Fruit fly (Drosophila melanogaster) whole organism, adult: ENCODE results near the gene CG31365.
A peak's percentile ranks its signal among the peaks of the same experiment; 100 is the strongest.

ENCODE experiments used
- CG11617 ChIP-seq: fragments of 200-800 bp; sonication (Bioruptor generic); optimal IDR thresholded peaks from 2 replicates; lab custom pipeline; 2017; ENCODE audit warnings: mild to moderate bottlenecking, missing biosample characterization, missing genetic modification reagents, missing genetic modification characterization
- CG12768 ChIP-seq: fragments of 200-800 bp; sonication (Bioruptor generic); optimal IDR thresholded peaks from 2 replicates; lab custom pipeline; 2017; ENCODE audit warnings: missing biosample characterization, missing genetic modification characterization, mild to moderate bottlenecking, moderate library complexity, missing genetic modification reagents
- CG14711 ChIP-seq: fragments of 200-800 bp; sonication (Bioruptor generic); optimal IDR thresholded peaks from 2 replicates; lab custom pipeline; 2018; ENCODE audit warnings: missing biosample characterization, mild to moderate bottlenecking, missing genetic modification characterization, moderate library complexity
- CG1620 ChIP-seq: fragments of 200-800 bp; sonication (Bioruptor generic); optimal IDR thresholded peaks from 2 replicates; lab custom pipeline; 2016; ENCODE audit warnings: missing biosample characterization, missing genetic modification characterization
- CG33017 ChIP-seq: fragments of 200-800 bp; sonication (Bioruptor generic); optimal IDR thresholded peaks from 2 replicates; lab custom pipeline; 2018; ENCODE audit warnings: missing biosample characterization, mild to moderate bottlenecking, missing genetic modification characterization, moderate library complexity
- CG5204 ChIP-seq: fragments of 200-800 bp; sonication (Bioruptor generic); optimal IDR thresholded peaks from 2 replicates; lab custom pipeline; 2016; ENCODE audit warnings: missing biosample characterization, missing genetic modification characterization
- CG7045 ChIP-seq: fragments of 200-800 bp; sonication (Bioruptor generic); optimal IDR thresholded peaks from 2 replicates; lab custom pipeline; 2017; ENCODE audit warnings: missing biosample characterization, mild to moderate bottlenecking, missing genetic modification characterization
- CG7101 ChIP-seq: fragments of 200-800 bp; sonication (Bioruptor generic); optimal IDR thresholded peaks from 2 replicates; lab custom pipeline; 2018; ENCODE audit warnings: missing biosample characterization, mild to moderate bottlenecking, missing genetic modification characterization, moderate library complexity
- Clk ChIP-seq: fragments of 200-800 bp; sonication (Bioruptor generic); optimal IDR thresholded peaks from 2 replicates; lab custom pipeline; 2017; ENCODE audit warnings: missing biosample characterization, missing genetic modification characterization
- Crg-1 ChIP-seq: fragments of 200-800 bp; sonication (Bioruptor generic); optimal IDR thresholded peaks from 2 replicates; lab custom pipeline; 2016; ENCODE audit warnings: missing biosample characterization, missing genetic modification characterization
- Hr96 ChIP-seq: fragments of 200-800 bp; sonication (Bioruptor generic); optimal IDR thresholded peaks from 2 replicates; lab custom pipeline; 2016; ENCODE audit warnings: missing biosample characterization, missing genetic modification characterization
- Mnt ChIP-seq: fragments of 200-800 bp; sonication (Bioruptor generic); optimal IDR thresholded peaks from 2 replicates; lab custom pipeline; 2016; ENCODE audit warnings: missing biosample characterization, mild to moderate bottlenecking, missing genetic modification characterization
- bab1 ChIP-seq: fragments of 200-800 bp; sonication (Bioruptor generic); optimal IDR thresholded peaks from 3 replicates; lab custom pipeline; 2019; ENCODE audit warnings: missing biosample characterization, mild to moderate bottlenecking, missing genetic modification characterization, moderate library complexity
- cic ChIP-seq: fragments of 200-800 bp; sonication (Bioruptor generic); optimal IDR thresholded peaks from 2 replicates; lab custom pipeline; 2017; ENCODE audit warnings: missing biosample characterization, mild to moderate bottlenecking, missing genetic modification characterization, moderate library complexity
- cnc ChIP-seq, 2 experiments: fragments of >200 bp; optimal IDR thresholded peaks; 2 replicates each; lab custom pipeline; 2017
- kay ChIP-seq: fragments of 200-800 bp; sonication (Bioruptor generic); peaks from one replicate; lab custom pipeline; 2016; ENCODE audit warnings: missing biosample characterization, missing genetic modification characterization, borderline replicate concordance
- ovo ChIP-seq: fragments of 200-800 bp; sonication (Bioruptor generic); optimal IDR thresholded peaks from 2 replicates; lab custom pipeline; 2016; ENCODE audit warnings: missing biosample characterization, missing genetic modification characterization
- pad ChIP-seq: fragments of 200-800 bp; sonication (Bioruptor generic); optimal IDR thresholded peaks from 3 replicates; lab custom pipeline; 2017; ENCODE audit warnings: missing biosample characterization, missing genetic modification characterization, mild to moderate bottlenecking, moderate library complexity, missing genetic modification reagents
- tj ChIP-seq: fragments of 200-800 bp; sonication (Bioruptor generic); optimal IDR thresholded peaks from 3 replicates; lab custom pipeline; 2017; ENCODE audit warnings: missing biosample characterization, mild to moderate bottlenecking, missing genetic modification characterization, moderate library complexity
- toe ChIP-seq: fragments of 200-800 bp; sonication (Bioruptor generic); optimal IDR thresholded peaks from 2 replicates; lab custom pipeline; 2016; ENCODE audit warnings: missing biosample characterization, missing genetic modification characterization

The CG31365 gene

dm6 chr3R:23147058-23147457 lies 20.8 kb upstream of the CG31365 start:
- TF ChIP-seq Mnt (GFP tag; lab: Kevin White, UChicago): no peak
- TF ChIP-seq CG7101: no peak
- TF ChIP-seq bab1 (GFP tag; lab: Kevin White, UChicago): no peak
- no peak for TF ChIP-seq Crg-1 (GFP tag; lab: Kevin White, UChicago)
- no peak for TF ChIP-seq Hr96
- no peak for TF ChIP-seq CG14711 (tag; lab: Kevin White, UChicago)
- no peak for TF ChIP-seq toe (GFP tag; lab: Kevin White, UChicago)
- no peak for TF ChIP-seq cic (GFP tag; lab: Kevin White, UChicago)
- TF ChIP-seq CG12768: no peak
- no peak for TF ChIP-seq cnc (optimal IDR thresholded peaks at IDR 0.05; lab: Kevin White, UChicago)
- no peak for TF ChIP-seq kay (GFP tag; lab: Kevin White, UChicago)
- no peak for TF ChIP-seq CG1620 (GFP tag; lab: Kevin White, UChicago)

DNA sequence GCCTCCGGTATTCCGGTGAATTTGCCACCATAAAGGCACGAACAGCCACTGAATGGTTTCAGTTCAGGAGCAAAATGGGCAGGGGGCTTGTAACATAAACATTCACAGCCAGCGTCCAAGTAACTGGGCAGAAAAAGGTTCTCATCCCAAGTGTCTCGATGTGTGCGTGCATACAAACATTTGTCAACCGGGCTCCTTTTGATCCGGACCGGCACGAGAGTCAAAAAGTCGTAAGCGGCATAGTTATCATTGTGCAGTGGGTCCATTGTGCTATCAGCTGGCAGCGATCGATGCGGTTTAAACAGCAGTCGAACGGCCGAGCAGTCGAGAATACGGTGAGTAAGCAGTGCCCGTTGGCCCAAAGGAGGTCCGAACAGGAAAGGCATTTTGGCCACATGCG lies 19.5 kb upstream of the CG31365 start:
- no peak for TF ChIP-seq CG11617 (GFP tag; lab: Kevin White, UChicago)
- no peak for TF ChIP-seq CG7101
- TF ChIP-seq CG14711 (tag; lab: Kevin White, UChicago): no peak
- no peak for TF ChIP-seq cic (GFP tag; lab: Kevin White, UChicago)
- no peak for TF ChIP-seq CG7045 (GFP tag; lab: Kevin White, UChicago)
- TF ChIP-seq cnc (optimal IDR thresholded peaks at IDR 0.05; lab: Kevin White, UChicago): no peak
- no peak for TF ChIP-seq Hr96
- no peak for TF ChIP-seq Mnt (GFP tag; lab: Kevin White, UChicago)
- no peak for TF ChIP-seq kay (GFP tag; lab: Kevin White, UChicago)

- TF ChIP-seq tj (GFP tag; lab: Kevin White, UChicago): no peak
- no peak for TF ChIP-seq ovo (GFP tag; lab: Kevin White, UChicago)
- TF ChIP-seq CG7045 (GFP tag; lab: Kevin White, UChicago): no peak
- no peak for TF ChIP-seq pad (GFP tag; lab: Kevin White, UChicago)
Measured at dm6 chr3R:23144654-23145053, 18.4 kb upstream of the CG31365 start.

dm6 chr3R:23143440-23143839 lies 17.2 kb upstream of the CG31365 start:
- TF ChIP-seq CG14711 (tag; lab: Kevin White, UChicago): no peak

DNA sequence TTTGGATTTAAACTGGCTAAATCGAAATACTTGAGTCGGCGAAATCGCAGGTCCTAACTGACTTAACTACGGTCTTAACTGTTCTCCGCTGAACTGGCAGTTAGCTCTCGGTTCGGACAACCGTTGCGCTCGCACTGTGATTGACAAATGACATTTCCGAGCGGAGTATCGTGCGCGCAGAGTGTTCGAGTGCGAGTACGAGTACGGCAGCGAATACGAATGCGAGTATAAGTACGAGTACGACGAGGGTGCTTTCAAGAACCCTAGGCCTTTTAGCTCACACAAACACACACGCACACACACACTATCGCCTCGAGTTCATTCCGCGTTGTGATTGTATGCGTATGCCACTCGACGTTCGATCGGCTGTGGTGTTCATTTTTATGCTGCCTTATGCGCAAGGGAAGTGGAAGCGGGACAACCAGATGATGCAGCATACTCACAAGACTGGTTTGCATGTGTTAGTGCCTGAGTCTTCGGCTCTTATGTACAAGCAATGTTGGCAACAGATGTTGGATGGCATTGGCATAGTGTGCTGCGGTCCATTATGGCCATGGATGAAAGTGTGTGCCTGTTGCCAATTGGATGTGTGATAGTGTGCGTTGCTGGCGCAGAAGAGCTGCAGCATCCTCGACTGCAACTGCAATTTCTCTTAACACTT lies 15.6 kb upstream of the CG31365 start, which contains the start of gene hh:
Gene hh (minus strand): TSS at position 229 of the 661 bp plus-strand sequence.
- TF ChIP-seq CG7045 (GFP tag; lab: Kevin White, UChicago): no peak
- TF ChIP-seq cnc (optimal IDR thresholded peaks at IDR 0.05; lab: Kevin White, UChicago): no peak
- no peak for TF ChIP-seq CG1620 (GFP tag; lab: Kevin White, UChicago)
- TF ChIP-seq ovo (GFP tag; lab: Kevin White, UChicago): no peak
- TF ChIP-seq bab1 (GFP tag; lab: Kevin White, UChicago): no peak
- TF ChIP-seq pad (GFP tag; lab: Kevin White, UChicago): no peak
- no peak for TF ChIP-seq CG12768
- no peak for TF ChIP-seq Mnt (GFP tag; lab: Kevin White, UChicago)
- no peak for TF ChIP-seq CG11617 (GFP tag; lab: Kevin White, UChicago)
- TF ChIP-seq CG33017 (tag; lab: Kevin White, UChicago): no peak
- no peak for TF ChIP-seq toe (GFP tag; lab: Kevin White, UChicago)
- no peak for TF ChIP-seq cic (GFP tag; lab: Kevin White, UChicago)
- no peak for TF ChIP-seq kay (GFP tag; lab: Kevin White, UChicago)
- TF ChIP-seq CG7101: no peak

- TF ChIP-seq CG7045 (GFP tag; lab: Kevin White, UChicago) (no peak), cic (GFP tag; lab: Kevin White, UChicago) (no peak), CG14711 (tag; lab: Kevin White, UChicago) (no peak), tj (GFP tag; lab: Kevin White, UChicago) (no peak), pad (GFP tag; lab: Kevin White, UChicago) (no peak), Hr96 (no peak), CG7101 (no peak), CG12768 (no peak), CG33017 (tag; lab: Kevin White, UChicago) (no peak), Clk (GFP tag; lab: Kevin White, UChicago) (no peak), Mnt (GFP tag; lab: Kevin White, UChicago) (no peak), cnc (optimal IDR thresholded peaks at IDR 0.05; lab: Kevin White, UChicago) (no peak), CG5204 (GFP tag; lab: Kevin White, UChicago) (no peak), ovo (GFP tag; lab: Kevin White, UChicago) (no peak)
Measured at dm6 chr3R:23141113-23141512, 14.9 kb upstream of the CG31365 start.

DNA sequence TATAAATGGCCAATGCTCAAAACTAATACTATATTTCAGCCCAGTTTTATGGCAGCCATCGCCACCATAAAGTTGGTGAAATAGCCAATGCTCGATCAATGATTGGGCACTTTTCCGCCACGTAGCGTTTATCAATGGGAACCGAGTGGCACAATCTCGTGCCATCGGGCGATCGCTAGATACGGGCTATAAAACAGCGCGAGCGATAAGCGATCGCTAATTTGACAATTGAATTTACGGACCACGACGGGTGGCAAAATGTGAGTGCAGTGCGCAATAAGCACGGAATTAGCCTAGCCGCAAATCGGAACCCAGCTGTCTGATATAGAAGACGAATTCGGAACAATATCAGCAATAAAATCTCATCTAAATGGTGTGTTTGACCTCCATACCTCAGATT lies 14.1 kb upstream of the CG31365 start:
- TF ChIP-seq kay (GFP tag; lab: Kevin White, UChicago) (no peak), Hr96 (no peak), pad (GFP tag; lab: Kevin White, UChicago) (no peak), cnc (optimal IDR thresholded peaks at IDR 0.05; lab: Kevin White, UChicago) (peak; percentile 11 to 52)
